Worm (Caenorhabditis elegans): ENCODE measurements around the gene F42A6.6.

F42A6.6 gene

DNA sequence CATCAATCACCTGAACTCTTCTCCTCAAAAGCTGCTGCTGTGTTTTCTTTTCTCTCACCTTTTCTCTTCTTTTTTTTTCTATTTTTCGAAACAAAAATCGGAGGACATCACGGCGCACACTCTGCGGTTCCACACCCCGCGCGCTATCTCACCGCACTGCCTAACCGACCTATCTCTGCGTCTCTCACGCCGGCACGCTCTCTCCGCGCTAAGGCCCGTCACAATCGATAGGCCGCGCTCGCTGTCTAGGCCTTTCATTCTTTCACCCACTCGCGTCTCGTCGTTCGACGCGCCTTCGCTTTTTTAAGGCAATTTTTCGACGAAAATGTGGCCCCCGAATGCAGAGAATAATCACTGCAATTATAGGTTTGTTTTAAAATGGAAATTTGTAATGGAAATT, 25.4 kb downstream of the F42A6.6 start, which contains the start of gene zip-11 (continued):
- TF ChIP-seq nfya-2 (GFP tag; IDR thresholded peaks at IDR 0.05) (no peak), unc-62 (GFP tag; optimal IDR thresholded peaks at IDR 0.05) (no peak), lag-1 (GFP tag; IDR thresholded peaks at IDR 0.05) (no peak), snpc-1.1 (tag; optimal IDR thresholded peaks at IDR 0.05; ENCODE audit: insufficient read depth) (no peak), nhr-120 (GFP tag; IDR thresholded peaks at IDR 0.05) (no peak), fkh-3 (tag; optimal IDR thresholded peaks at IDR 0.05) (no peak), Y56A3A.18 (GFP tag; IDR thresholded peaks at IDR 0.05) (peak; percentile 69; the same call in 1 of the 2 replicates), F33H1.4 (GFP tag; IDR thresholded peaks at IDR 0.05) (0 out of 2 replicates have a peak, but pooled peaks have one; percentile 13), athp-1 (tag; optimal IDR thresholded peaks at IDR 0.05) (no peak), madf-6 (GFP tag; IDR thresholded peaks at IDR 0.05) (peak; percentile 11; the same call in 1 of the 2 replicates), dox-1 (GFP tag; IDR thresholded peaks at IDR 0.05) (peak; percentile 71), sdz-38 (tag; optimal IDR thresholded peaks at IDR 0.05) (no peak), tbx-9 (tag; optimal IDR thresholded peaks at IDR 0.05; ENCODE audit: borderline replicate concordance) (no peak), madf-10 (tag; optimal IDR thresholded peaks at IDR 0.05) (peak; percentile 62), lir-1 (GFP tag; conservative IDR thresholded peaks at IDR 0.05) (no peak), F55B11.4 (tag; optimal IDR thresholded peaks at IDR 0.05; ENCODE audit: borderline replicate concordance, insufficient read depth) (no peak), lsy-27 (tag; optimal IDR thresholded peaks at IDR 0.05; ENCODE audit: borderline replicate concordance, insufficient read depth) (no peak), ZK185.1 (tag; optimal IDR thresholded peaks at IDR 0.05; ENCODE audit: poor library complexity, severe bottlenecking) (no peak), mes-4 (tag; optimal IDR thresholded peaks at IDR 0.05) (no peak), ceh-91 (GFP tag; IDR thresholded peaks at IDR 0.05) (no peak), tlf-1 (GFP tag; optimal IDR thresholded peaks at IDR 0.05) (peak; percentile 14), rpc-1 (optimal IDR thresholded peaks at IDR 0.05) (no peak), rpc-1 (tag; optimal IDR thresholded peaks at IDR 0.05) (no peak), dpff-1 (tag; optimal IDR thresholded peaks at IDR 0.05) (no peak), F57C9.4 (tag; optimal IDR thresholded peaks at IDR 0.05) (peak; percentile 100), attf-6 (GFP tag; IDR thresholded peaks at IDR 0.05) (no peak), rcor-1 (GFP tag; IDR thresholded peaks at IDR 0.05) (no peak), akir-1 (GFP tag; optimal IDR thresholded peaks at IDR 0.05) (no peak), F23B12.7 (tag; optimal IDR thresholded peaks at IDR 0.05; ENCODE audit: insufficient read depth) (peak; percentile 29), K12H6.12 (tag; optimal IDR thresholded peaks at IDR 0.05) (peak; percentile 52), C17E4.6 (GFP tag; IDR thresholded peaks at IDR 0.05) (no peak), F37B4.10 (GFP tag; IDR thresholded peaks at IDR 0.05) (0 out of 2 replicates have a peak, but pooled peaks have one; percentile 24), B0035.1 (tag; optimal IDR thresholded peaks at IDR 0.05) (no peak), ztf-26 (tag; optimal IDR thresholded peaks at IDR 0.05) (peak; percentile 80), T07F8.4 (tag; optimal IDR thresholded peaks at IDR 0.05) (no peak), lsl-1 (GFP tag; optimal IDR thresholded peaks at IDR 0.05) (no peak), gei-17 (GFP tag; optimal IDR thresholded peaks at IDR 0.05) (peak; percentile 28), die-1 (tag; optimal IDR thresholded peaks at IDR 0.05) (no peak), ztf-22 (GFP tag; optimal IDR thresholded peaks at IDR 0.05) (peak; percentile 13), aptf-3 (GFP tag; IDR thresholded peaks at IDR 0.05) (no peak), lin-35 (GFP tag; optimal IDR thresholded peaks at IDR 0.05) (peak in 1 of 3 experiments; percentile 54), zfh-2 (GFP tag; conservative IDR thresholded peaks at IDR 0.05) (peak; percentile 99), B0336.3 (GFP tag; IDR thresholded peaks at IDR 0.05) (peak; percentile 58; the same call in 1 of the 2 replicates), ztf-28 (GFP tag; IDR thresholded peaks at IDR 0.05) (no peak), repo-1 (tag; optimal IDR thresholded peaks at IDR 0.05) (no peak), zim-3 (tag; optimal IDR thresholded peaks at IDR 0.05) (no peak), ztf-6 (GFP tag; IDR thresholded peaks at IDR 0.05) (no peak), hlh-12 (tag; optimal IDR thresholded peaks at IDR 0.05) (no peak), unc-130 (GFP tag; optimal IDR thresholded peaks at IDR 0.05) (no peak)

Measured in whole organism, young adult.